Worm (Caenorhabditis elegans): ENCODE measurements around the gene srh-41.

srh-41 gene

ce11 chrII:14296320-14296719, 9.1 kb upstream of the srh-41 start:
- no peak for TF ChIP-seq ztf-29 (GFP tag; IDR thresholded peaks at IDR 0.05)
- no peak for TF ChIP-seq flt-1 (GFP tag; IDR thresholded peaks at IDR 0.05)
- TF ChIP-seq med-1 (GFP tag; optimal IDR thresholded peaks at IDR 0.05; ENCODE audit: insufficient read depth), result no peak
- TF ChIP-seq klf-2 (GFP tag; conservative IDR thresholded peaks at IDR 0.05), result no peak
- no peak for TF ChIP-seq cog-1 (tag; optimal IDR thresholded peaks at IDR 0.05)
- no peak for TF ChIP-seq T22C8.4 (GFP tag; IDR thresholded peaks at IDR 0.05)
- no peak for TF ChIP-seq tab-1 (GFP tag; IDR thresholded peaks at IDR 0.05)
- no peak for TF ChIP-seq ztf-23 (GFP tag; IDR thresholded peaks at IDR 0.05)
- no peak for TF ChIP-seq ref-1 (GFP tag; conservative IDR thresholded peaks at IDR 0.05)

- no peak for TF ChIP-seq ztf-29 (GFP tag; IDR thresholded peaks at IDR 0.05)
- TF ChIP-seq med-1 (GFP tag; optimal IDR thresholded peaks at IDR 0.05; ENCODE audit: insufficient read depth), result no peak
- TF ChIP-seq flt-1 (GFP tag; IDR thresholded peaks at IDR 0.05), result no peak
- no peak for TF ChIP-seq klf-2 (GFP tag; conservative IDR thresholded peaks at IDR 0.05)
- TF ChIP-seq ref-1 (GFP tag; conservative IDR thresholded peaks at IDR 0.05), result no peak
- no peak for TF ChIP-seq cog-1 (tag; optimal IDR thresholded peaks at IDR 0.05)
These were observed 7.2 kb upstream of the srh-41 start for ce11 chrII:14294390-14294789.

- no peak for TF ChIP-seq tab-1 (GFP tag; IDR thresholded peaks at IDR 0.05)
- no peak for TF ChIP-seq med-1 (GFP tag; optimal IDR thresholded peaks at IDR 0.05; ENCODE audit: insufficient read depth)
- no peak for TF ChIP-seq ztf-23 (GFP tag; IDR thresholded peaks at IDR 0.05)
- TF ChIP-seq ref-1 (GFP tag; conservative IDR thresholded peaks at IDR 0.05), result no peak
- TF ChIP-seq T22C8.4 (GFP tag; IDR thresholded peaks at IDR 0.05), result no peak
- TF ChIP-seq klf-2 (GFP tag; conservative IDR thresholded peaks at IDR 0.05), result no peak
- TF ChIP-seq flt-1 (GFP tag; IDR thresholded peaks at IDR 0.05), result no peak
- no peak for TF ChIP-seq cog-1 (tag; optimal IDR thresholded peaks at IDR 0.05)
- no peak for TF ChIP-seq ztf-29 (GFP tag; IDR thresholded peaks at IDR 0.05)
These were observed 5.3 kb upstream of the srh-41 start, which contains the start of gene Y54G11A.4 for ce11 chrII:14292519-14292918. Y54G11A.4 (plus strand) TSS chrII:14292819.

- TF ChIP-seq ztf-23 (GFP tag; IDR thresholded peaks at IDR 0.05) (no peak), klf-2 (GFP tag; conservative IDR thresholded peaks at IDR 0.05) (no peak), cog-1 (tag; optimal IDR thresholded peaks at IDR 0.05) (no peak), ztf-29 (GFP tag; IDR thresholded peaks at IDR 0.05) (no peak), T22C8.4 (GFP tag; IDR thresholded peaks at IDR 0.05) (no peak), ref-1 (GFP tag; conservative IDR thresholded peaks at IDR 0.05) (no peak), med-1 (GFP tag; optimal IDR thresholded peaks at IDR 0.05; ENCODE audit: insufficient read depth) (no peak)
These were observed 3.7 kb upstream of the srh-41 start for ce11 chrII:14290846-14291245.

ce11 chrII:14288968-14289367, 1.8 kb upstream of the srh-41 start, which contains the start of gene srh-42:
srh-42 (minus strand) TSS chrII:14289068.
- TF ChIP-seq cog-1 (tag; optimal IDR thresholded peaks at IDR 0.05) (no peak), flt-1 (GFP tag; IDR thresholded peaks at IDR 0.05) (no peak), ref-1 (GFP tag; conservative IDR thresholded peaks at IDR 0.05) (no peak), ztf-23 (GFP tag; IDR thresholded peaks at IDR 0.05) (no peak), T22C8.4 (GFP tag; IDR thresholded peaks at IDR 0.05) (no peak), klf-2 (GFP tag; conservative IDR thresholded peaks at IDR 0.05) (no peak), med-1 (GFP tag; optimal IDR thresholded peaks at IDR 0.05; ENCODE audit: insufficient read depth) (no peak), tab-1 (GFP tag; IDR thresholded peaks at IDR 0.05) (no peak), ztf-29 (GFP tag; IDR thresholded peaks at IDR 0.05) (no peak)

- no peak for TF ChIP-seq ref-1 (GFP tag; conservative IDR thresholded peaks at IDR 0.05)
- TF ChIP-seq tab-1 (GFP tag; IDR thresholded peaks at IDR 0.05), result no peak
- TF ChIP-seq cog-1 (tag; optimal IDR thresholded peaks at IDR 0.05), result no peak
- no peak for TF ChIP-seq ztf-29 (GFP tag; IDR thresholded peaks at IDR 0.05)
- TF ChIP-seq T22C8.4 (GFP tag; IDR thresholded peaks at IDR 0.05), result no peak
- no peak for TF ChIP-seq flt-1 (GFP tag; IDR thresholded peaks at IDR 0.05)
- no peak for TF ChIP-seq med-1 (GFP tag; optimal IDR thresholded peaks at IDR 0.05; ENCODE audit: insufficient read depth)
- no peak for TF ChIP-seq klf-2 (GFP tag; conservative IDR thresholded peaks at IDR 0.05)
- no peak for TF ChIP-seq ztf-23 (GFP tag; IDR thresholded peaks at IDR 0.05)
These were observed 10.8 kb downstream of the srh-41 start, which contains the start of gene Y54G11A.3 for ce11 chrII:14276409-14276808. Y54G11A.3 (plus strand) TSS chrII:14276621.

ce11 chrII:14269839-14270238, 17.3 kb downstream of the srh-41 start:
- no peak for TF ChIP-seq med-1 (GFP tag; optimal IDR thresholded peaks at IDR 0.05; ENCODE audit: insufficient read depth)
- TF ChIP-seq T22C8.4 (GFP tag; IDR thresholded peaks at IDR 0.05), result no peak
- no peak for TF ChIP-seq cog-1 (tag; optimal IDR thresholded peaks at IDR 0.05)
- no peak for TF ChIP-seq ztf-29 (GFP tag; IDR thresholded peaks at IDR 0.05)
- TF ChIP-seq klf-2 (GFP tag; conservative IDR thresholded peaks at IDR 0.05), result no peak
- no peak for TF ChIP-seq ztf-23 (GFP tag; IDR thresholded peaks at IDR 0.05)
- TF ChIP-seq ref-1 (GFP tag; conservative IDR thresholded peaks at IDR 0.05), result no peak
- TF ChIP-seq flt-1 (GFP tag; IDR thresholded peaks at IDR 0.05), result no peak
- TF ChIP-seq tab-1 (GFP tag; IDR thresholded peaks at IDR 0.05), result no peak

ce11 chrII:14269142-14269593, 18.0 kb downstream of the srh-41 start, which contains the start of gene Y54G11A.1:
Y54G11A.1 (minus strand) TSS chrII:14269192.
- TF ChIP-seq tab-1 (GFP tag; IDR thresholded peaks at IDR 0.05) (no peak), flt-1 (GFP tag; IDR thresholded peaks at IDR 0.05) (no peak), klf-2 (GFP tag; conservative IDR thresholded peaks at IDR 0.05) (no peak), ref-1 (GFP tag; conservative IDR thresholded peaks at IDR 0.05) (no peak), med-1 (GFP tag; optimal IDR thresholded peaks at IDR 0.05; ENCODE audit: insufficient read depth) (no peak), cog-1 (tag; optimal IDR thresholded peaks at IDR 0.05) (no peak), T22C8.4 (GFP tag; IDR thresholded peaks at IDR 0.05) (no peak), ztf-23 (GFP tag; IDR thresholded peaks at IDR 0.05) (no peak)

- TF ChIP-seq ztf-29 (GFP tag; IDR thresholded peaks at IDR 0.05), result no peak
These were observed 29.2 kb downstream of the srh-41 start for ce11 chrII:14257943-14258342.

ce11 chrII:14256779-14257178, 30.4 kb downstream of the srh-41 start, which contains the start of gene Y54G11A.19:
Y54G11A.19 (minus strand) TSS chrII:14256879.
- TF ChIP-seq ztf-23 (GFP tag; IDR thresholded peaks at IDR 0.05), result no peak
- no peak for TF ChIP-seq cog-1 (tag; optimal IDR thresholded peaks at IDR 0.05)
- TF ChIP-seq flt-1 (GFP tag; IDR thresholded peaks at IDR 0.05), result no peak
- TF ChIP-seq T22C8.4 (GFP tag; IDR thresholded peaks at IDR 0.05), result no peak
- TF ChIP-seq tab-1 (GFP tag; IDR thresholded peaks at IDR 0.05), result no peak
- no peak for TF ChIP-seq ztf-29 (GFP tag; IDR thresholded peaks at IDR 0.05)
- no peak for TF ChIP-seq ref-1 (GFP tag; conservative IDR thresholded peaks at IDR 0.05)
- no peak for TF ChIP-seq med-1 (GFP tag; optimal IDR thresholded peaks at IDR 0.05; ENCODE audit: insufficient read depth)
- no peak for TF ChIP-seq klf-2 (GFP tag; conservative IDR thresholded peaks at IDR 0.05)
